Worm (Caenorhabditis elegans): ENCODE measurements around the gene F17C11.12.
A peak's percentile ranks its signal among the peaks of the same experiment; 100 is the strongest.

F17C11.12 gene

DNA sequence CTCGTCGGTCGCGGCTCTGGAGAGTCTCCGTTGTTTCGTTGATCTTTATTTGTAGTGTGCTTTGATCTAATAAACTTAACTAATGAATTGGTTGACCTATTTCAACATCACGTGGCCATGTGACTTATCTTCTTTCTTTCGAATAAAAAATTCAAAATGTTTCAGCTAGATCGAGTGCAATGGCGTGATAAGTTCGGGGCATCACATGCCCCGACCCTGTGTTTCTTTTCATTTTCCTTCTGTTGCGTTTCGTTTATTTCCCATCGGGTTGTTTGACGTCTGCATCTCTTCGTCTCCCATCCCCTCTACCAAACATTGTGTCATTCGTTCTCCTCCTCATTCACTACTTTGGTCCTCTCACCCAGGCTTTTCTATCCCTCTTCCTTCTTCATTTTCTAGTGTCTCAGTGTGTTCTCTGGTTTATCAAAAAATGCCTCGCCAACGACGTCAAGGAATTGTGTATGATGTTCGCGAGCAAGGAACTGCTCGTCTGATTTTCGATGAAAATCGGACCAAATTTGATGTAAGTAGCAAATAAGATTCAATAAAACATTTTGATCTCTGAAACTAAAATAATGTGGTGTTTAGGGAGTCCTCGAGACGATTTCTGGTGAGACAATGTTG, 15.0 kb upstream of the F17C11.12 start, which contains the start of gene F17C11.4 (continued):
- no peak for TF ChIP-seq lin-15B (tag; optimal IDR thresholded peaks at IDR 0.05)
- TF ChIP-seq nhr-41 (GFP tag; IDR thresholded peaks at IDR 0.05): no peak
- no peak for TF ChIP-seq lir-3 (tag; optimal IDR thresholded peaks at IDR 0.05)
- peak; percentile 60; the same call in 1 of the 2 replicates for TF ChIP-seq mxl-2 (GFP tag; conservative IDR thresholded peaks at IDR 0.05)
- TF ChIP-seq dpl-1 (GFP tag; optimal IDR thresholded peaks at IDR 0.05): peak; percentile 38
- no peak for TF ChIP-seq F10B5.3 (tag; optimal IDR thresholded peaks at IDR 0.05)
- TF ChIP-seq ceh-32 (tag; optimal IDR thresholded peaks at IDR 0.05; ENCODE audit: poor library complexity): peak; percentile 52
- peak; percentile 89 for TF ChIP-seq dmd-6 (GFP tag; IDR thresholded peaks at IDR 0.05)
- no peak for TF ChIP-seq nhr-237 (tag; optimal IDR thresholded peaks at IDR 0.05)
- peak; percentile 6 for TF ChIP-seq cey-2 (tag; optimal IDR thresholded peaks at IDR 0.05; ENCODE audit: borderline replicate concordance, insufficient read depth)
- no peak for TF ChIP-seq attf-4 (tag; optimal IDR thresholded peaks at IDR 0.05)
- peak; percentile 64 for TF ChIP-seq T20F7.1 (GFP tag; optimal IDR thresholded peaks at IDR 0.05)
- no peak for TF ChIP-seq pqm-1 (tag; optimal IDR thresholded peaks at IDR 0.05)
- no peak for TF ChIP-seq madf-9 (GFP tag; conservative IDR thresholded peaks at IDR 0.05)
- no peak for TF ChIP-seq egl-43 (GFP tag; IDR thresholded peaks at IDR 0.05)
- TF ChIP-seq nhr-42 (GFP tag; IDR thresholded peaks at IDR 0.05): no peak
- TF ChIP-seq nhr-28 (tag; optimal IDR thresholded peaks at IDR 0.05): peak; percentile 96
- TF ChIP-seq fos-1 (tag; optimal IDR thresholded peaks at IDR 0.05): no peak
- peak in 1 of 2 experiments; percentile 99 for TF ChIP-seq unc-62 (GFP tag; optimal IDR thresholded peaks at IDR 0.05 in 1 of 2)
- no peak for TF ChIP-seq unc-62 (tag; optimal IDR thresholded peaks at IDR 0.05)
- peak; percentile 57; the same call in 1 of the 2 replicates for TF ChIP-seq zfp-3 (GFP tag; conservative IDR thresholded peaks at IDR 0.05)
- peak; percentile 6 for TF ChIP-seq nhr-102 (tag; optimal IDR thresholded peaks at IDR 0.05)
- TF ChIP-seq ceh-82 (tag; optimal IDR thresholded peaks at IDR 0.05): no peak
- no peak for TF ChIP-seq ceh-28 (tag; optimal IDR thresholded peaks at IDR 0.05)
- TF ChIP-seq Y105C5A.15 (GFP tag; IDR thresholded peaks at IDR 0.05): no peak
- TF ChIP-seq dmd-8 (GFP tag; IDR thresholded peaks at IDR 0.05): no peak
- TF ChIP-seq aly-2 (tag; optimal IDR thresholded peaks at IDR 0.05): no peak
- TF ChIP-seq nhr-11 (tag; optimal IDR thresholded peaks at IDR 0.05): peak; percentile 87
- no peak for TF ChIP-seq ceh-44 (GFP tag; IDR thresholded peaks at IDR 0.05)
- peak; percentile 74 for TF ChIP-seq dve-1 (tag; optimal IDR thresholded peaks at IDR 0.05; ENCODE audit: insufficient read depth)
- TF ChIP-seq nhr-10 (tag; optimal IDR thresholded peaks at IDR 0.05): no peak
- peak; percentile 39; the same call in 1 of the 2 replicates for TF ChIP-seq saeg-2 (GFP tag; IDR thresholded peaks at IDR 0.05)
- TF ChIP-seq madf-5 (GFP tag; IDR thresholded peaks at IDR 0.05): no peak
- TF ChIP-seq F26F4.8 (GFP tag; conservative IDR thresholded peaks at IDR 0.05): no peak
- TF ChIP-seq zag-1 (tag; optimal IDR thresholded peaks at IDR 0.05): no peak
- no peak for TF ChIP-seq zip-11 (GFP tag; IDR thresholded peaks at IDR 0.05)
- TF ChIP-seq ctbp-1 (GFP tag; IDR thresholded peaks at IDR 0.05): peak; percentile 41
- TF ChIP-seq ceh-62 (tag; optimal IDR thresholded peaks at IDR 0.05): no peak
- TF ChIP-seq Y75B8A.6 (GFP tag; IDR thresholded peaks at IDR 0.05): peak; percentile 47; the same call in 1 of the 2 replicates
- peak; percentile 82 for TF ChIP-seq ama-1 (optimal IDR thresholded peaks at IDR 0.05)
- TF ChIP-seq ztf-7 (tag; optimal IDR thresholded peaks at IDR 0.05): no peak
- TF ChIP-seq lin-38 (GFP tag; IDR thresholded peaks at IDR 0.05): peak; percentile 47
- no peak for TF ChIP-seq snpc-1.2 (GFP tag; IDR thresholded peaks at IDR 0.05)
- peak; percentile 60 to 77 for TF ChIP-seq lsy-2 (tag; optimal IDR thresholded peaks at IDR 0.05)
- no peak for TF ChIP-seq lin-13 (GFP tag; optimal IDR thresholded peaks at IDR 0.05)
- no peak for TF ChIP-seq daf-8 (GFP tag; IDR thresholded peaks at IDR 0.05)
- no peak for TF ChIP-seq dmd-9 (GFP tag; IDR thresholded peaks at IDR 0.05)
- TF ChIP-seq hlh-30 (tag; optimal IDR thresholded peaks at IDR 0.05; ENCODE audit: insufficient read depth): peak; percentile 96
- TF ChIP-seq vab-7 (GFP tag; IDR thresholded peaks at IDR 0.05): no peak
- no peak for TF ChIP-seq daf-19 (GFP tag; conservative IDR thresholded peaks at IDR 0.05)
- TF ChIP-seq ceh-20 (GFP tag; IDR thresholded peaks at IDR 0.05): 0 out of 2 replicates have a peak, but pooled peaks have one; percentile 12

All from whole organism, L4 larva.